Worm (Caenorhabditis elegans): Measurements from ENCODE around the gene srw-144.

DNA sequence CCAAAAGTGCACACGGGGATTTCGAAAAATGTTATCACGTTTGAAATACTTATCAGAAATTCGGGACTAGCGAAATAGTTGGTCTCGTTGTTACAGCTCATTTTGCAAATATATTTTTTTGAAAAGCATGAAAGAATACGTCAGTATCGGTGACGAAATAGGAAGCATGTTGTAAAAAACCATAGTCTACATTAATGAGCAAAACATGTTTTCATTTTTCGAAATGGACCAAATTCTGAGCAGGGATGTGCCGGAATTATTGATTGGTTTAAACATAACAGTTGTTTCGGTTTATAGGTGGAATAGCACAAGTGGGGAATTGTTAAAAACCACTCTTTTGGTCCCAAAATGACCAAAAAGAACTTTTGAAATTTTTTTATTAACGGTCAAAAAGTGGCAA, 26.7 kb downstream of the srw-144 start, which contains the start of gene srh-247:
- no peak for TF ChIP-seq ref-1 (GFP tag; conservative IDR thresholded peaks at IDR 0.05)
- no peak for TF ChIP-seq cog-1 (tag; optimal IDR thresholded peaks at IDR 0.05)
- no peak for TF ChIP-seq med-1 (GFP tag; optimal IDR thresholded peaks at IDR 0.05; ENCODE audit: insufficient read depth)
- TF ChIP-seq klf-2 (GFP tag; conservative IDR thresholded peaks at IDR 0.05), result no peak
- no peak for TF ChIP-seq ztf-23 (GFP tag; IDR thresholded peaks at IDR 0.05)
- TF ChIP-seq ztf-29 (GFP tag; IDR thresholded peaks at IDR 0.05), result no peak
- TF ChIP-seq flt-1 (GFP tag; IDR thresholded peaks at IDR 0.05), result no peak
- TF ChIP-seq tab-1 (GFP tag; IDR thresholded peaks at IDR 0.05), result no peak
- TF ChIP-seq T22C8.4 (GFP tag; IDR thresholded peaks at IDR 0.05), result no peak
